Fruit fly (Drosophila melanogaster) whole organism, embryonic: ENCODE results near the gene CG13409.

Source experiments
- Bteb2 ChIP-seq: fragments of 200-800 bp; sonication (Bioruptor generic); optimal IDR thresholded peaks from 2 replicates; lab custom pipeline; 2016; ENCODE audit warnings: missing biosample characterization, missing genetic modification characterization
- CG10654 ChIP-seq: fragments of 200-800 bp; sonication (Bioruptor generic); optimal IDR thresholded peaks from 2 replicates; lab custom pipeline; 2016; ENCODE audit warnings: missing biosample characterization, missing genetic modification characterization
- CG11560 ChIP-seq: fragments of 200-800 bp; sonication (Bioruptor generic); IDR thresholded peaks from 3 replicates; pipeline ENCODE4 v1.3.6; 2022; ENCODE audit warnings: missing biosample characterization, missing genetic modification characterization
- CG11723 ChIP-seq: fragments of 200-800 bp; sonication (Bioruptor generic); optimal IDR thresholded peaks from 2 replicates; lab custom pipeline; 2017; ENCODE audit warnings: missing biosample characterization, mild to moderate bottlenecking, missing genetic modification characterization
- CG12104 ChIP-seq: fragments of 200-800 bp; sonication (Bioruptor generic); optimal IDR thresholded peaks from 3 replicates; lab custom pipeline; 2016; ENCODE audit warnings: missing biosample characterization, missing genetic modification characterization
- CG1647 ChIP-seq: fragments of 200-800 bp; sonication (Bioruptor generic); optimal IDR thresholded peaks from 3 replicates; lab custom pipeline; 2016; ENCODE audit warnings: missing biosample characterization, missing genetic modification characterization
- CG17359 ChIP-seq: fragments of 200-800 bp; sonication (Bioruptor generic); optimal IDR thresholded peaks from 3 replicates; lab custom pipeline; 2018; ENCODE audit warnings: missing biosample characterization, mild to moderate bottlenecking, missing genetic modification characterization, moderate library complexity
- CG2202 ChIP-seq: fragments of 200-800 bp; sonication (Bioruptor generic); optimal IDR thresholded peaks from 2 replicates; lab custom pipeline; 2018; ENCODE audit warnings: missing biosample characterization, mild to moderate bottlenecking, missing genetic modification characterization
- CG2875 ChIP-seq: fragments of 200-800 bp; sonication (Bioruptor generic); optimal IDR thresholded peaks from 2 replicates; lab custom pipeline; 2017; ENCODE audit warnings: missing biosample characterization, mild to moderate bottlenecking, missing genetic modification characterization, missing genetic modification reagents
- CG3163 ChIP-seq: fragments of 200-800 bp; sonication (Bioruptor generic); optimal IDR thresholded peaks from 3 replicates; lab custom pipeline; 2016; ENCODE audit warnings: missing biosample characterization, missing genetic modification characterization
- CG33557 ChIP-seq: fragments of 200-800 bp; sonication (Bioruptor generic); optimal IDR thresholded peaks from 2 replicates; lab custom pipeline; 2019; ENCODE audit warnings: missing biosample characterization, mild to moderate bottlenecking, missing genetic modification characterization, moderate library complexity
- CG34422 ChIP-seq: fragments of 200-800 bp; sonication (Bioruptor generic); IDR thresholded peaks from 3 replicates; pipeline ENCODE4 v1.3.6; 2022; ENCODE audit warnings: missing biosample characterization, missing genetic modification characterization
- CG3847 ChIP-seq: fragments of 200-800 bp; sonication (Bioruptor generic); IDR thresholded peaks from 2 replicates; pipeline ENCODE4 v1.3.6; 2022; ENCODE audit warnings: missing biosample characterization, missing genetic modification characterization
- CG42726 ChIP-seq: fragments of 200-800 bp; sonication (Bioruptor generic); IDR thresholded peaks from 2 replicates; pipeline ENCODE4 v1.3.6; 2022; ENCODE audit warnings: missing biosample characterization, missing genetic modification characterization; ENCODE audit not compliant: partially characterized antibody
- CG7786 ChIP-seq: fragments of 200-800 bp; sonication (Bioruptor generic); optimal IDR thresholded peaks from 2 replicates; lab custom pipeline; 2016; ENCODE audit warnings: missing biosample characterization, missing genetic modification characterization
- CG7839 ChIP-seq: fragments of 200-800 bp; sonication (Bioruptor generic); optimal IDR thresholded peaks from 3 replicates; lab custom pipeline; 2018; ENCODE audit warnings: missing biosample characterization, mild to moderate bottlenecking, missing genetic modification characterization, moderate library complexity
- CG9609 ChIP-seq: fragments of 200-800 bp; sonication (Bioruptor generic); optimal IDR thresholded peaks from 3 replicates; lab custom pipeline; 2016; ENCODE audit warnings: missing biosample characterization, missing genetic modification characterization
- CkIIα-i1 ChIP-seq: fragments of 200-800 bp; sonication (Bioruptor generic); IDR thresholded peaks from 2 replicates; pipeline ENCODE4 v1.3.6; 2022; ENCODE audit warnings: missing biosample characterization, missing genetic modification characterization
- CoRest ChIP-seq: fragments of 200-800 bp; sonication (Bioruptor generic); optimal IDR thresholded peaks from 3 replicates; lab custom pipeline; 2018; ENCODE audit warnings: missing biosample characterization, mild to moderate bottlenecking, missing genetic modification characterization, moderate library complexity
- D19A ChIP-seq: fragments of 200-800 bp; optimal IDR thresholded peaks from 3 replicates; lab custom pipeline; 2019; ENCODE audit warnings: missing biosample characterization, mild to moderate bottlenecking, missing genetic modification characterization, moderate library complexity
- Deaf1 ChIP-seq: fragments of 200-800 bp; optimal IDR thresholded peaks from 3 replicates; lab custom pipeline; 2019; ENCODE audit warnings: missing biosample characterization, mild to moderate bottlenecking, missing genetic modification characterization, moderate library complexity
- Dip3 ChIP-seq: fragments of 200-800 bp; sonication (Bioruptor generic); optimal IDR thresholded peaks from 3 replicates; lab custom pipeline; 2016; ENCODE audit warnings: missing biosample characterization, missing genetic modification characterization
- Fer3 ChIP-seq: fragments of 200-800 bp; sonication (Bioruptor generic); optimal IDR thresholded peaks from 2 replicates; lab custom pipeline; 2018; ENCODE audit warnings: missing biosample characterization, mild to moderate bottlenecking, missing genetic modification characterization, moderate library complexity
- Gsc ChIP-seq: fragments of 200-800 bp; sonication (Bioruptor generic); IDR thresholded peaks from 2 replicates; pipeline ENCODE4 v1.3.6; 2022; ENCODE audit warnings: missing biosample characterization, missing genetic modification characterization
- HHEX ChIP-seq: fragments of 200-800 bp; sonication (Bioruptor generic); optimal IDR thresholded peaks from 3 replicates; lab custom pipeline; 2017; ENCODE audit warnings: missing biosample characterization, mild to moderate bottlenecking, missing genetic modification characterization, missing genetic modification reagents
- Lim3 ChIP-seq: fragments of 200-800 bp; sonication (Bioruptor generic); IDR thresholded peaks from 2 replicates; pipeline ENCODE4 v1.3.6; 2022; ENCODE audit warnings: missing biosample characterization, missing genetic modification characterization
- Meics ChIP-seq: fragments of 200-800 bp; sonication (Bioruptor generic); optimal IDR thresholded peaks from 2 replicates; lab custom pipeline; 2017; ENCODE audit warnings: missing biosample characterization, mild to moderate bottlenecking, missing genetic modification characterization
- NC2α ChIP-seq: fragments of 200-800 bp; sonication (Bioruptor generic); optimal IDR thresholded peaks from 2 replicates; lab custom pipeline; 2016; ENCODE audit warnings: missing biosample characterization, missing genetic modification characterization
- NC2β ChIP-seq: fragments of 200-800 bp; sonication (Bioruptor generic); optimal IDR thresholded peaks from 2 replicates; lab custom pipeline; 2016; ENCODE audit warnings: missing biosample characterization, missing genetic modification characterization
- Ptx1 ChIP-seq: fragments of 200-800 bp; sonication (Bioruptor generic); IDR thresholded peaks from 2 replicates; pipeline ENCODE4 v1.3.6; 2022; ENCODE audit warnings: missing biosample characterization, missing genetic modification characterization
- Sry-δ ChIP-seq: fragments of 200-800 bp; sonication (Bioruptor generic); optimal IDR thresholded peaks from 2 replicates; lab custom pipeline; 2016; ENCODE audit warnings: missing biosample characterization, missing genetic modification characterization
- Xbp1 ChIP-seq: fragments of 200-800 bp; sonication (Bioruptor generic); optimal IDR thresholded peaks from 3 replicates; lab custom pipeline; 2016; ENCODE audit warnings: missing biosample characterization, mild to moderate bottlenecking, missing genetic modification characterization
- YL-1 ChIP-seq: fragments of 200-800 bp; sonication (Bioruptor generic); optimal IDR thresholded peaks from 3 replicates; lab custom pipeline; 2017; ENCODE audit warnings: missing biosample characterization, mild to moderate bottlenecking, missing genetic modification characterization
- ac ChIP-seq: fragments of 200-800 bp; sonication (Bioruptor generic); optimal IDR thresholded peaks from 3 replicates; lab custom pipeline; 2017; ENCODE audit warnings: missing biosample characterization, mild to moderate bottlenecking, missing genetic modification characterization
- aop ChIP-seq: fragments of 200-800 bp; sonication (Bioruptor generic); IDR thresholded peaks from 2 replicates; pipeline ENCODE4 v1.3.6; 2022; ENCODE audit warnings: missing biosample characterization, missing genetic modification characterization
- ato ChIP-seq: fragments of 200-800 bp; sonication (Bioruptor generic); IDR thresholded peaks from 2 replicates; pipeline ENCODE4 v1.3.6; 2022; ENCODE audit warnings: missing biosample characterization, missing genetic modification characterization; ENCODE audit not compliant: partially characterized antibody
- btn ChIP-seq: fragments of 200-800 bp; sonication (Bioruptor generic); optimal IDR thresholded peaks from 2 replicates; lab custom pipeline; 2016; ENCODE audit warnings: missing biosample characterization, missing genetic modification characterization
- ci ChIP-seq: fragments of 200-800 bp; sonication (Bioruptor generic); IDR thresholded peaks from 3 replicates; pipeline ENCODE4 v1.3.6; 2022; ENCODE audit warnings: missing biosample characterization, missing genetic modification characterization
- crp ChIP-seq, 2 experiments: fragments of 200-800 bp; sonication (Bioruptor generic); optimal IDR thresholded peaks; 2 replicates in 1 of 2; 3 replicates in 1 of 2; lab custom pipeline; 2017; ENCODE audit warnings: missing biosample characterization in 2 of 2, missing genetic modification characterization in 2 of 2, mild to moderate bottlenecking in 1 of 2, moderate library complexity in 1 of 2
- dysf ChIP-seq: fragments of 200-800 bp; sonication (Bioruptor generic); IDR thresholded peaks from 3 replicates; pipeline ENCODE4 v1.3.6; 2022; ENCODE audit warnings: missing biosample characterization, missing genetic modification characterization
- exex ChIP-seq: fragments of 200-800 bp; sonication (Bioruptor generic); optimal IDR thresholded peaks from 4 replicates; lab custom pipeline; 2018; ENCODE audit warnings: missing biosample characterization, mild to moderate bottlenecking, missing genetic modification characterization, moderate library complexity
- fd96Cb ChIP-seq: fragments of 200-800 bp; sonication (Bioruptor generic); optimal IDR thresholded peaks from 2 replicates; lab custom pipeline; 2018; ENCODE audit warnings: missing biosample characterization, mild to moderate bottlenecking, missing genetic modification characterization, moderate library complexity
- gce ChIP-seq: fragments of 200-800 bp; sonication (Bioruptor generic); IDR thresholded peaks from 3 replicates; pipeline ENCODE4 v1.3.6; 2022; ENCODE audit warnings: missing biosample characterization, missing genetic modification characterization
- klu ChIP-seq: fragments of 200-800 bp; sonication (Bioruptor generic); IDR thresholded peaks from 2 replicates; pipeline ENCODE4 v1.3.6; 2022; ENCODE audit warnings: missing biosample characterization, missing genetic modification characterization
- nom ChIP-seq: fragments of 200-800 bp; sonication (Bioruptor generic); optimal IDR thresholded peaks from 2 replicates; lab custom pipeline; 2017; ENCODE audit warnings: missing biosample characterization, missing genetic modification characterization, mild to moderate bottlenecking, moderate library complexity, missing genetic modification reagents
- peb ChIP-seq: fragments of 200-800 bp; sonication (Bioruptor generic); IDR thresholded peaks from 2 replicates; pipeline ENCODE4 v1.3.6; 2022; ENCODE audit warnings: missing biosample characterization, missing genetic modification characterization
- pita ChIP-seq: fragments of 200-800 bp; sonication (Bioruptor generic); optimal IDR thresholded peaks from 2 replicates; lab custom pipeline; 2017; ENCODE audit warnings: missing biosample characterization, mild to moderate bottlenecking, missing genetic modification characterization
- tin ChIP-seq: fragments of 200-800 bp; sonication (Bioruptor generic); optimal IDR thresholded peaks from 3 replicates; lab custom pipeline; 2016; ENCODE audit warnings: missing biosample characterization, missing genetic modification characterization
- trem ChIP-seq: fragments of 200-800 bp; optimal IDR thresholded peaks from 3 replicates; lab custom pipeline; 2019; ENCODE audit warnings: missing biosample characterization, mild to moderate bottlenecking, missing genetic modification characterization, moderate library complexity
- trh ChIP-seq: fragments of 200-800 bp; sonication (Bioruptor generic); optimal IDR thresholded peaks from 2 replicates; lab custom pipeline; 2016; ENCODE audit warnings: missing biosample characterization, missing genetic modification characterization
- vfl ChIP-seq: fragments of 200-800 bp; sonication (Bioruptor generic); optimal IDR thresholded peaks from 2 replicates; lab custom pipeline; 2016; ENCODE audit warnings: missing biosample characterization, missing genetic modification characterization
- zf30C ChIP-seq: fragments of 200-800 bp; sonication (Bioruptor generic); optimal IDR thresholded peaks from 3 replicates; lab custom pipeline; 2018; ENCODE audit warnings: missing biosample characterization, mild to moderate bottlenecking, missing genetic modification characterization

Gene CG13409

dm6 chr3R:22039480-22039879, 7.8 kb upstream of the CG13409 start (continued):
- TF ChIP-seq CG2875 (GFP tag; lab: Kevin White, UChicago) (peak; percentile 34), Lim3 (GFP tag; lab: Robert Waterston, UW) (no peak), gce (no peak), crp (GFP tag; optimal IDR thresholded peaks at IDR 0.05; lab: Kevin White, UChicago) (peak in 1 of 2 experiments; percentile 10), CG2202 (peak; percentile 11), CkIIα-i1 (GFP tag; lab: Robert Waterston, UW) (no peak), NC2α (GFP tag; lab: Kevin White, UChicago) (no peak), CG3163 (GFP tag; lab: Kevin White, UChicago) (no peak), CG34422 (peak; percentile 76), klu (GFP tag; lab: Robert Waterston, UW) (no peak), Gsc (GFP tag; lab: Robert Waterston, UW) (no peak), CG3847 (GFP tag; lab: Robert Waterston, UW) (peak; percentile 34; the same call in 1 of the 2 replicates), Fer3 (tag; lab: Kevin White, UChicago) (no peak), CG7786 (GFP tag; lab: Kevin White, UChicago) (no peak), Sry-δ (no peak), aop (GFP tag; lab: Robert Waterston, UW) (no peak), fd96Cb (peak; percentile 35), trem (tag; lab: Kevin White, UChicago) (no peak), Xbp1 (GFP tag; lab: Kevin White, UChicago) (peak; percentile 61), nom (GFP tag; lab: Kevin White, UChicago) (no peak), CG7839 (tag; lab: Kevin White, UChicago) (no peak), ac (GFP tag; lab: Kevin White, UChicago) (no peak), tin (GFP tag; lab: Kevin White, UChicago) (no peak), CG1647 (GFP tag; lab: Kevin White, UChicago) (no peak), NC2β (no peak), Dip3 (no peak), ato (no peak), CG33557 (GFP tag; lab: Kevin White, UChicago) (no peak), Meics (GFP tag; lab: Kevin White, UChicago) (no peak), CG42726 (no peak), CG12104 (GFP tag; lab: Kevin White, UChicago) (no peak), dysf (GFP tag; lab: Robert Waterston, UW) (peak; percentile 55; the same call in 2 of the 3 replicates), CG17359 (tag; lab: Kevin White, UChicago) (peak; percentile 61), trh (no peak), peb (0 out of 2 replicates have a peak, but pooled peaks have one; percentile 27), Bteb2 (GFP tag; lab: Kevin White, UChicago) (no peak), CoRest (peak; percentile 27), CG9609 (GFP tag; lab: Kevin White, UChicago) (no peak), Deaf1 (tag; lab: Kevin White, UChicago) (no peak), YL-1 (GFP tag; lab: Kevin White, UChicago) (no peak), D19A (tag; lab: Kevin White, UChicago) (no peak), HHEX (GFP tag; lab: Kevin White, UChicago) (no peak), zf30C (no peak), btn (GFP tag; lab: Kevin White, UChicago) (no peak), CG11560 (tag; lab: Robert Waterston, UW) (no peak), ci (peak; percentile 89), exex (tag; lab: Kevin White, UChicago) (no peak), Ptx1 (GFP tag; lab: Robert Waterston, UW) (peak; percentile 75), vfl (GFP tag; lab: Kevin White, UChicago) (no peak), CG11723 (GFP tag; lab: Kevin White, UChicago) (no peak), CG10654 (GFP tag; lab: Kevin White, UChicago) (no peak), pita (GFP tag; lab: Kevin White, UChicago) (no peak)
